Fruit fly (Drosophila melanogaster): Measurements from ENCODE around the gene Ssk.

The Ssk gene

dm6 chr3L:20187885-20188570 is at the start of gene Ssk:
Ssk (plus strand) TSS chr3L:20188522.
- TF ChIP-seq foxo (GFP tag; optimal IDR thresholded peaks at IDR 0.05) = no peak
- TF ChIP-seq brk (GFP tag; optimal IDR thresholded peaks at IDR 0.05) = no peak
- TF ChIP-seq dl (GFP tag; optimal IDR thresholded peaks at IDR 0.05; ENCODE audit: insufficient read depth in 1 of 2, partially characterized antibody in 2 of 2) = no peak
- TF ChIP-seq tai (GFP tag; optimal IDR thresholded peaks at IDR 0.05) = no peak
- TF ChIP-seq Myc (optimal IDR thresholded peaks at IDR 0.05) = no peak
- no peak for TF ChIP-seq br (GFP tag; optimal IDR thresholded peaks at IDR 0.05)
- peak; percentile 59 for TF ChIP-seq Dif (GFP tag; optimal IDR thresholded peaks at IDR 0.05; ENCODE audit: partially characterized antibody)
- no peak for TF ChIP-seq Hr83 (GFP tag; optimal IDR thresholded peaks at IDR 0.05; ENCODE audit: poor library complexity, severe bottlenecking)
- no peak for TF ChIP-seq pan (optimal IDR thresholded peaks at IDR 0.05)
- no peak for TF ChIP-seq Hr78 (GFP tag; optimal IDR thresholded peaks at IDR 0.05)
- TF ChIP-seq Abd-B (GFP tag; optimal IDR thresholded peaks at IDR 0.05) = no peak
- TF ChIP-seq dsf (GFP tag; optimal IDR thresholded peaks at IDR 0.05; ENCODE audit: borderline replicate concordance) = no peak
- TF ChIP-seq jim (GFP tag; optimal IDR thresholded peaks at IDR 0.05) = no peak
- TF ChIP-seq dmrt93B (GFP tag; optimal IDR thresholded peaks at IDR 0.05) = no peak
- no peak for TF ChIP-seq Mio (GFP tag; optimal IDR thresholded peaks at IDR 0.05)
- TF ChIP-seq h (GFP tag; optimal IDR thresholded peaks at IDR 0.05) = peak; percentile 20
- TF ChIP-seq CG32264 (GFP tag; optimal IDR thresholded peaks at IDR 0.05) = no peak
- TF ChIP-seq ey (GFP tag; optimal IDR thresholded peaks at IDR 0.05) = no peak
- no peak for TF ChIP-seq CG9705 (GFP tag; optimal IDR thresholded peaks at IDR 0.05)
- TF ChIP-seq rgr (GFP tag; optimal IDR thresholded peaks at IDR 0.05) = no peak
- no peak for TF ChIP-seq psq (GFP tag; optimal IDR thresholded peaks at IDR 0.05)
- peak; percentile 80 for TF ChIP-seq CrebA (GFP tag; optimal IDR thresholded peaks at IDR 0.05; ENCODE audit: borderline replicate concordance)
- no peak for TF ChIP-seq usp (GFP tag; optimal IDR thresholded peaks at IDR 0.05)
- TF ChIP-seq Rel (GFP tag; optimal IDR thresholded peaks at IDR 0.05) = peak; percentile 13
- peak; percentile 63 for TF ChIP-seq Rel (tag; optimal IDR thresholded peaks at IDR 0.05)
- no peak for TF ChIP-seq Hnf4 (GFP tag; optimal IDR thresholded peaks at IDR 0.05)
- peak; percentile 90 for TF ChIP-seq Vsx2 (GFP tag; optimal IDR thresholded peaks at IDR 0.05; ENCODE audit: partially characterized antibody)
- TF ChIP-seq woc (GFP tag; optimal IDR thresholded peaks at IDR 0.05) = no peak
- no peak for TF ChIP-seq Jra (GFP tag; optimal IDR thresholded peaks at IDR 0.05)
- TF ChIP-seq sv (GFP tag; optimal IDR thresholded peaks at IDR 0.05) = no peak
- no peak for TF ChIP-seq GATAd (GFP tag; optimal IDR thresholded peaks at IDR 0.05)
- no peak for TF ChIP-seq Dfd (GFP tag; optimal IDR thresholded peaks at IDR 0.05)
- TF ChIP-seq lola (GFP tag; optimal IDR thresholded peaks at IDR 0.05) = no peak
- no peak for TF ChIP-seq HLH106 (tag; optimal IDR thresholded peaks at IDR 0.05)
- no peak for TF ChIP-seq N (GFP tag; optimal IDR thresholded peaks at IDR 0.05)
- no peak for TF ChIP-seq sage (GFP tag; optimal IDR thresholded peaks at IDR 0.05)
- TF ChIP-seq OdsH (GFP tag; optimal IDR thresholded peaks at IDR 0.05) = no peak
- TF ChIP-seq fru (GFP tag; optimal IDR thresholded peaks at IDR 0.05) = no peak
- TF ChIP-seq Sp1 (GFP tag; optimal IDR thresholded peaks at IDR 0.05) = peak; percentile 7

dm6 chr3L:20140589-20141207 is 47.6 kb upstream of the Ssk start, which contains the start of gene CG7328:
CG7328 (minus strand) TSS chr3L:20140607.
- TF ChIP-seq Sp1 (GFP tag; optimal IDR thresholded peaks at IDR 0.05) (peak; percentile 82), tai (GFP tag; optimal IDR thresholded peaks at IDR 0.05) (no peak), Abd-B (GFP tag; optimal IDR thresholded peaks at IDR 0.05) (no peak), sv (GFP tag; optimal IDR thresholded peaks at IDR 0.05) (peak; percentile 25), h (GFP tag; optimal IDR thresholded peaks at IDR 0.05) (peak; percentile 84), OdsH (GFP tag; optimal IDR thresholded peaks at IDR 0.05) (peak; percentile 84), rgr (GFP tag; optimal IDR thresholded peaks at IDR 0.05) (peak; percentile 84), Rel (GFP tag; optimal IDR thresholded peaks at IDR 0.05) (no peak), Rel (tag; optimal IDR thresholded peaks at IDR 0.05) (no peak), br (GFP tag; optimal IDR thresholded peaks at IDR 0.05) (peak; percentile 71), sage (GFP tag; optimal IDR thresholded peaks at IDR 0.05) (no peak), fru (GFP tag; optimal IDR thresholded peaks at IDR 0.05) (peak; percentile 69), ey (GFP tag; optimal IDR thresholded peaks at IDR 0.05) (peak; percentile 80), GATAd (GFP tag; optimal IDR thresholded peaks at IDR 0.05) (peak; percentile 6), woc (GFP tag; optimal IDR thresholded peaks at IDR 0.05) (peak; percentile 77), dsf (GFP tag; optimal IDR thresholded peaks at IDR 0.05; ENCODE audit: borderline replicate concordance) (no peak), Dfd (GFP tag; optimal IDR thresholded peaks at IDR 0.05) (no peak), dmrt93B (GFP tag; optimal IDR thresholded peaks at IDR 0.05) (peak; percentile 49), foxo (GFP tag; optimal IDR thresholded peaks at IDR 0.05) (no peak), psq (GFP tag; optimal IDR thresholded peaks at IDR 0.05) (peak; percentile 65), Myc (optimal IDR thresholded peaks at IDR 0.05) (no peak), HLH106 (tag; optimal IDR thresholded peaks at IDR 0.05) (peak; percentile 83), Hr83 (GFP tag; optimal IDR thresholded peaks at IDR 0.05; ENCODE audit: poor library complexity, severe bottlenecking) (no peak), jim (GFP tag; optimal IDR thresholded peaks at IDR 0.05) (no peak)

All from whole organism, wandering third instar larva.